Fruit fly (Drosophila melanogaster): ENCODE data around the gene SdhBL.

The SdhBL gene

dm6 chrX:18869489-18870132, 24.6 kb upstream of the SdhBL start (continued):
- TF ChIP-seq ab (GFP tag; optimal IDR thresholded peaks at IDR 0.05) (no peak), CG4820 (GFP tag; optimal IDR thresholded peaks at IDR 0.05) (no peak), Ets65A (GFP tag) (no peak), C15 (GFP tag; IDR thresholded peaks at IDR 0.05) (no peak), crp (GFP tag; optimal IDR thresholded peaks at IDR 0.05) (no peak), CG10431 (GFP tag; optimal IDR thresholded peaks at IDR 0.05) (no peak), ttk (GFP tag; IDR thresholded peaks at IDR 0.05) (peak; percentile 44; the same call in 1 of the 2 replicates), jigr1 (GFP tag; IDR thresholded peaks at IDR 0.05) (0 out of 3 replicates have a peak, but pooled peaks have one; percentile 26), MBD-R2 (GFP tag; IDR thresholded peaks at IDR 0.05) (peak; percentile 27; the same call in 1 of the 2 replicates), CG15073 (GFP tag; optimal IDR thresholded peaks at IDR 0.05) (no peak), CG32532 (GFP tag; IDR thresholded peaks at IDR 0.05) (peak; percentile 71), Hand (GFP tag; optimal IDR thresholded peaks at IDR 0.05) (peak; percentile 17), CG43689 (GFP tag; IDR thresholded peaks at IDR 0.05) (no peak), Gug (GFP tag; IDR thresholded peaks at IDR 0.05) (peak; percentile 52; the same call in 1 of the 4 replicates), tll (GFP tag; optimal IDR thresholded peaks at IDR 0.05) (no peak), kni (GFP tag; optimal IDR thresholded peaks at IDR 0.05) (no peak), Scr (GFP tag; IDR thresholded peaks at IDR 0.05; ENCODE audit: partially characterized antibody) (no peak), scrt (GFP tag; optimal IDR thresholded peaks at IDR 0.05) (no peak), chif (GFP tag; optimal IDR thresholded peaks at IDR 0.05) (peak; percentile 1 to 26), HmgD (GFP tag; optimal IDR thresholded peaks at IDR 0.05) (no peak), Meics (GFP tag; optimal IDR thresholded peaks at IDR 0.05) (peak; percentile 51), Trl (optimal IDR thresholded peaks at IDR 0.05) (no peak), Trl (GFP tag; optimal IDR thresholded peaks at IDR 0.05) (peak; percentile 37), CG15601 (tag; optimal IDR thresholded peaks at IDR 0.05) (no peak), CG1529 (GFP tag; optimal IDR thresholded peaks at IDR 0.05) (no peak), dati (GFP tag; IDR thresholded peaks at IDR 0.05) (no peak), CG3726 (GFP tag; IDR thresholded peaks at IDR 0.05) (no peak), CG13624 (GFP tag; optimal IDR thresholded peaks at IDR 0.05) (peak; percentile 41), H15 (GFP tag; IDR thresholded peaks at IDR 0.05) (no peak), PHDP (tag; optimal IDR thresholded peaks at IDR 0.05) (peak; percentile 31), CG7987 (GFP tag; optimal IDR thresholded peaks at IDR 0.05) (no peak), CG12071 (GFP tag; optimal IDR thresholded peaks at IDR 0.05) (peak; percentile 29), CG1792 (GFP tag; optimal IDR thresholded peaks at IDR 0.05) (peak; percentile 13), shn (GFP tag; optimal IDR thresholded peaks at IDR 0.05) (no peak), CG4282 (GFP tag; optimal IDR thresholded peaks at IDR 0.05) (no peak), sd (tag; optimal IDR thresholded peaks at IDR 0.05) (no peak), ewg (GFP tag; optimal IDR thresholded peaks at IDR 0.05) (peak; percentile 16), CG1647 (GFP tag; optimal IDR thresholded peaks at IDR 0.05) (no peak), wek (GFP tag; optimal IDR thresholded peaks at IDR 0.05) (no peak), so (GFP tag; IDR thresholded peaks at IDR 0.05) (0 out of 3 replicates have a peak, but pooled peaks have one; percentile 39), dm (GFP tag; optimal IDR thresholded peaks at IDR 0.05) (no peak), CG9609 (GFP tag; optimal IDR thresholded peaks at IDR 0.05) (no peak), da (GFP tag; optimal IDR thresholded peaks at IDR 0.05) (no peak), CG6175 (GFP tag; IDR thresholded peaks at IDR 0.05) (no peak), Rfx (GFP tag; IDR thresholded peaks at IDR 0.05) (peak; percentile 59), gce (GFP tag; IDR thresholded peaks at IDR 0.05) (no peak; the same call in 2 of the 3 replicates), HLH54F (GFP tag; optimal IDR thresholded peaks at IDR 0.05) (peak; percentile 7), crc (GFP tag; optimal IDR thresholded peaks at IDR 0.05) (peak; percentile 19), knrl (GFP tag; IDR thresholded peaks at IDR 0.05; ENCODE audit: partially characterized antibody) (no peak), sug (tag; optimal IDR thresholded peaks at IDR 0.05) (no peak), vfl (GFP tag; optimal IDR thresholded peaks at IDR 0.05) (no peak)

Data from whole organism, embryonic.